Worm (Caenorhabditis elegans) whole organism, midembryonic: ENCODE data around the gene F09C6.3.

Source experiments
- T22C8.4 ChIP-seq: fragments of 200-800 bp; sonication (Bioruptor generic); IDR thresholded peaks from 2 replicates; pipeline ENCODE4 v1.3.6; 2022; ENCODE audit warnings: missing genetic modification characterization, missing compliant biosample characterization
- flt-1 ChIP-seq: fragments of 200-800 bp; sonication (Bioruptor generic); IDR thresholded peaks from 2 replicates; pipeline ENCODE4 v1.3.6; 2022; ENCODE audit warnings: missing genetic modification characterization, missing compliant biosample characterization
- klf-2 ChIP-seq: fragments of 200-800 bp; sonication (Bioruptor generic); conservative IDR thresholded peaks from 2 replicates; pipeline ENCODE4 v1.3.6; 2022; ENCODE audit warnings: missing genetic modification reagents, missing genetic modification characterization, missing compliant biosample characterization
- ref-1 ChIP-seq: fragments of 200-800 bp; sonication (Bioruptor generic); conservative IDR thresholded peaks from 2 replicates; pipeline ENCODE4 v1.3.6; 2022; ENCODE audit warnings: missing genetic modification reagents, missing genetic modification characterization, missing compliant biosample characterization
- tab-1 ChIP-seq: fragments of 200-800 bp; sonication (Bioruptor generic); IDR thresholded peaks from 2 replicates; pipeline ENCODE4 v1.3.6; 2022; ENCODE audit warnings: missing genetic modification characterization, missing compliant biosample characterization
- ztf-23 ChIP-seq: fragments of 200-800 bp; sonication (Bioruptor generic); IDR thresholded peaks from 2 replicates; pipeline ENCODE4 v1.3.6; 2022; ENCODE audit warnings: missing genetic modification reagents, missing genetic modification characterization, missing compliant biosample characterization
- ztf-29 ChIP-seq: fragments of 200-800 bp; sonication (Bioruptor generic); IDR thresholded peaks from 2 replicates; pipeline ENCODE4 v1.3.6; 2022; ENCODE audit warnings: missing genetic modification reagents, missing genetic modification characterization, missing compliant biosample characterization

ce11 chrV:16832865-16833264 lies 47.1 kb downstream of the F09C6.3 start, which contains the start of gene phy-3:
- TF ChIP-seq ztf-23, result no peak
- TF ChIP-seq flt-1 (GFP tag; lab: Robert Waterston, UW), result no peak
- TF ChIP-seq T22C8.4 (GFP tag; lab: Robert Waterston, UW), result no peak
- TF ChIP-seq tab-1, result no peak
- no peak for TF ChIP-seq klf-2 (GFP tag; lab: Robert Waterston, UW)
- no peak for TF ChIP-seq ref-1 (GFP tag; lab: Robert Waterston, UW)
- TF ChIP-seq ztf-29 (GFP tag; lab: Robert Waterston, UW), result no peak
